Worm (Caenorhabditis elegans) whole organism, midembryonic: ENCODE results near the gene Y49E10.29.

Source experiments
- T22C8.4 ChIP-seq: fragments of 200-800 bp; sonication (Bioruptor generic); IDR thresholded peaks from 2 replicates; pipeline ENCODE4 v1.3.6; 2022; ENCODE audit warnings: missing genetic modification characterization, missing compliant biosample characterization
- cog-1 ChIP-seq: sonication (generic microtip); optimal IDR thresholded peaks from 2 replicates; lab custom pipeline; 2016; ENCODE audit warnings: missing genetic modification characterization, missing compliant biosample characterization
- flt-1 ChIP-seq: fragments of 200-800 bp; sonication (Bioruptor generic); IDR thresholded peaks from 2 replicates; pipeline ENCODE4 v1.3.6; 2022; ENCODE audit warnings: missing genetic modification characterization, missing compliant biosample characterization
- klf-2 ChIP-seq: fragments of 200-800 bp; sonication (Bioruptor generic); conservative IDR thresholded peaks from 2 replicates; pipeline ENCODE4 v1.3.6; 2022; ENCODE audit warnings: missing genetic modification reagents, missing genetic modification characterization, missing compliant biosample characterization
- med-1 ChIP-seq: sonication (generic microtip); optimal IDR thresholded peaks from 2 replicates; lab custom pipeline; 2017; ENCODE audit warnings: missing genetic modification characterization, mild to moderate bottlenecking, missing compliant biosample characterization, antibody characterized with exemption, missing genetic modification reagents; ENCODE audit not compliant: insufficient read depth
- ref-1 ChIP-seq: fragments of 200-800 bp; sonication (Bioruptor generic); conservative IDR thresholded peaks from 2 replicates; pipeline ENCODE4 v1.3.6; 2022; ENCODE audit warnings: missing genetic modification reagents, missing genetic modification characterization, missing compliant biosample characterization
- ztf-23 ChIP-seq: fragments of 200-800 bp; sonication (Bioruptor generic); IDR thresholded peaks from 2 replicates; pipeline ENCODE4 v1.3.6; 2022; ENCODE audit warnings: missing genetic modification reagents, missing genetic modification characterization, missing compliant biosample characterization
- ztf-29 ChIP-seq: fragments of 200-800 bp; sonication (Bioruptor generic); IDR thresholded peaks from 2 replicates; pipeline ENCODE4 v1.3.6; 2022; ENCODE audit warnings: missing genetic modification reagents, missing genetic modification characterization, missing compliant biosample characterization

ce11 chrIII:12427527-12428263 lies 41.3 kb upstream of the Y49E10.29 start:
- no peak for TF ChIP-seq ztf-29 (GFP tag; lab: Robert Waterston, UW)
- no peak for TF ChIP-seq klf-2 (GFP tag; lab: Robert Waterston, UW)
- no peak for TF ChIP-seq flt-1 (GFP tag; lab: Robert Waterston, UW)
- no peak for TF ChIP-seq ref-1 (GFP tag; lab: Robert Waterston, UW)
- no peak for TF ChIP-seq ztf-23
- TF ChIP-seq T22C8.4 (GFP tag; lab: Robert Waterston, UW) = no peak
- no peak for TF ChIP-seq med-1 (GFP tag; lab: Kevin White, UChicago)
- TF ChIP-seq cog-1 (tag; lab: Kevin White, UChicago) = no peak
